Worm (Caenorhabditis elegans) whole organism, mixed stage, embryonic: Measurements from ENCODE around the gene Y116F11B.2.
A peak's percentile ranks its signal among the peaks of the same experiment; 100 is the strongest.

Source experiments
- M03D4.4 ChIP-seq: sonication (generic microtip); optimal IDR thresholded peaks from 2 replicates; lab custom pipeline; 2017; ENCODE audit warnings: mild to moderate bottlenecking, missing genetic modification characterization, missing compliant biosample characterization
- bed-3 ChIP-seq: fragments of 200-800 bp; sonication (Bioruptor generic); optimal IDR thresholded peaks from 3 replicates; lab custom pipeline; 2018; ENCODE audit warnings: mild to moderate bottlenecking, missing genetic modification characterization, moderate library complexity, missing compliant biosample characterization
- blmp-1 ChIP-seq: fragments of 150-350 bp; optimal IDR thresholded peaks from 2 replicates; lab custom pipeline; 2014; ENCODE audit warnings: missing biosample characterization, missing genetic modification characterization
- ceh-39 ChIP-seq: fragments of 150-350 bp; optimal IDR thresholded peaks from 2 replicates; lab custom pipeline; 2014; ENCODE audit warnings: missing biosample characterization, missing genetic modification characterization
- ceh-43 ChIP-seq: fragments of 200-800 bp; sonication (Bioruptor generic); optimal IDR thresholded peaks from 2 replicates; lab custom pipeline; 2018; ENCODE audit warnings: mild to moderate bottlenecking, missing genetic modification characterization, moderate library complexity, missing compliant biosample characterization
- ceh-83 ChIP-seq: fragments of 200-800 bp; sonication (Bioruptor generic); optimal IDR thresholded peaks from 2 replicates; lab custom pipeline; 2018; ENCODE audit warnings: mild to moderate bottlenecking, missing genetic modification characterization, missing compliant biosample characterization
- ces-1 ChIP-seq: fragments of 150-350 bp; optimal IDR thresholded peaks from 2 replicates; lab custom pipeline; 2014; ENCODE audit warnings: missing biosample characterization, missing genetic modification reagents, missing genetic modification characterization
- cnd-1 ChIP-seq: fragments of 200-800 bp; sonication (Bioruptor generic); optimal IDR thresholded peaks from 2 replicates; lab custom pipeline; 2018; ENCODE audit warnings: mild to moderate bottlenecking, missing genetic modification characterization, missing compliant biosample characterization
- elt-1 ChIP-seq: sonication (generic microtip); optimal IDR thresholded peaks from 2 replicates; lab custom pipeline; 2017; ENCODE audit warnings: missing genetic modification characterization, mild to moderate bottlenecking, missing compliant biosample characterization, antibody characterized with exemption, moderate library complexity, borderline replicate concordance; ENCODE audit not compliant: insufficient read depth
- elt-3 ChIP-seq: fragments of 150-350 bp; optimal IDR thresholded peaks from 2 replicates; lab custom pipeline; 2014; ENCODE audit warnings: missing biosample characterization, missing genetic modification characterization
- flh-1 ChIP-seq: fragments of 200-800 bp; sonication (Bioruptor generic); optimal IDR thresholded peaks from 2 replicates; lab custom pipeline; 2018; ENCODE audit warnings: mild to moderate bottlenecking, missing genetic modification characterization, moderate library complexity, missing compliant biosample characterization
- ham-2 ChIP-seq: fragments of 200-800 bp; sonication (Bioruptor generic); optimal IDR thresholded peaks from 2 replicates; lab custom pipeline; 2018; ENCODE audit warnings: mild to moderate bottlenecking, missing genetic modification characterization, missing compliant biosample characterization
- hlh-1 ChIP-seq: fragments of 150-350 bp; optimal IDR thresholded peaks from 2 replicates; lab custom pipeline; 2014; ENCODE audit warnings: missing biosample characterization, missing genetic modification reagents, missing genetic modification characterization
- lin-13 ChIP-seq: fragments of 150-350 bp; optimal IDR thresholded peaks from 2 replicates; lab custom pipeline; 2014; ENCODE audit warnings: missing biosample characterization, missing genetic modification characterization
- lin-32 ChIP-seq: fragments of 200-800 bp; sonication (Bioruptor generic); optimal IDR thresholded peaks from 2 replicates; lab custom pipeline; 2018; ENCODE audit warnings: mild to moderate bottlenecking, missing genetic modification characterization, missing compliant biosample characterization
- mep-1 ChIP-seq: fragments of 150-350 bp; optimal IDR thresholded peaks from 2 replicates; lab custom pipeline; 2017; ENCODE audit warnings: missing biosample characterization, missing genetic modification reagents, missing genetic modification characterization, inconsistent platforms
- nhr-2 ChIP-seq: fragments of 150-350 bp; optimal IDR thresholded peaks from 2 replicates; lab custom pipeline; 2014; ENCODE audit warnings: missing biosample characterization, missing genetic modification characterization
- nhr-237 ChIP-seq: fragments of 150-350 bp; optimal IDR thresholded peaks from 2 replicates; lab custom pipeline; 2014; ENCODE audit warnings: missing biosample characterization, missing genetic modification characterization
- nhr-28 ChIP-seq: fragments of 150-350 bp; optimal IDR thresholded peaks from 2 replicates; lab custom pipeline; 2014; ENCODE audit warnings: missing biosample characterization, missing genetic modification characterization
- nhr-76 ChIP-seq: sonication (generic microtip); optimal IDR thresholded peaks from 2 replicates; lab custom pipeline; 2017; ENCODE audit warnings: missing biosample characterization, missing genetic modification characterization
- pha-4 ChIP-seq: fragments of 150-350 bp; optimal IDR thresholded peaks from 2 replicates; lab custom pipeline; 2018; ENCODE audit warnings: missing biosample characterization, missing genetic modification reagents, missing genetic modification characterization
- sem-2 ChIP-seq: fragments of 200-800 bp; sonication (Bioruptor generic); optimal IDR thresholded peaks from 2 replicates; lab custom pipeline; 2018; ENCODE audit warnings: mild to moderate bottlenecking, missing genetic modification characterization, missing compliant biosample characterization
- snpc-4 ChIP-seq: fragments of 150-350 bp; optimal IDR thresholded peaks from 2 replicates; lab custom pipeline; 2014; ENCODE audit warnings: missing biosample characterization, missing genetic modification characterization
- sptf-1 ChIP-seq: sonication (generic microtip); optimal IDR thresholded peaks from 2 replicates; lab custom pipeline; 2017; ENCODE audit warnings: mild to moderate bottlenecking, missing genetic modification characterization, moderate library complexity, missing compliant biosample characterization
- tbx-8 ChIP-seq: fragments of 200-800 bp; sonication (Bioruptor generic); optimal IDR thresholded peaks from 2 replicates; lab custom pipeline; 2018; ENCODE audit warnings: mild to moderate bottlenecking, missing genetic modification characterization, moderate library complexity, missing compliant biosample characterization
- unc-120 ChIP-seq: sonication (generic microtip); optimal IDR thresholded peaks from 2 replicates; lab custom pipeline; 2017; ENCODE audit warnings: missing genetic modification characterization, missing compliant biosample characterization; ENCODE audit not compliant: poor library complexity, severe bottlenecking
- unc-39 ChIP-seq: fragments of 150-350 bp; optimal IDR thresholded peaks from 2 replicates; lab custom pipeline; 2014; ENCODE audit warnings: missing biosample characterization, missing genetic modification characterization
- unc-62 ChIP-seq: fragments of 150-350 bp; optimal IDR thresholded peaks from 2 replicates; lab custom pipeline; 2014; ENCODE audit warnings: missing biosample characterization, missing genetic modification reagents, missing genetic modification characterization
- zip-8 ChIP-seq: fragments of 150-350 bp; optimal IDR thresholded peaks from 2 replicates; lab custom pipeline; 2014; ENCODE audit warnings: missing biosample characterization, missing genetic modification characterization
- ztf-11 ChIP-seq: fragments of 150-350 bp; optimal IDR thresholded peaks from 2 replicates; lab custom pipeline; 2014; ENCODE audit warnings: missing biosample characterization, missing genetic modification characterization

The Y116F11B.2 gene

DNA sequence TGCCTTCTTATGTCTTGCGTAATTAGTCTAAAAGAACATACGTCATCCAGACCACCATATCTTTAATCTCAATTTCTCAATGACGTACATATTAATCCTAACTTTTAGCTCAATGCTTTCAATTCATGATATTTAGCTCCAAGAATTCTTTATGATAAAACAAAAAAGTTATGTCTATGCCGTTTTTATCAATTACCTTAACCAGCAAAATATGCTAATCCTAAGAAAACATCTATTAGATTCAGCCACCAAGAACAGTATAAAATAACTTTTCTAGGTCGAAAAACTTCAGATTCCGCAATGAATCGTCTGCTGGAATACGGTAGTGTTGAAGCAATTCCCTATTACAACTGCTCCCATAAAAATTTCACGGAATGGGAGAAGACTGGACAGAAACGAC lies 17.1 kb downstream of the Y116F11B.2 start, which contains the start of gene srt-45:
Gene srt-45 (plus strand): TSS at position 301 of the 400 bp plus-strand sequence.
- TF ChIP-seq zip-8 (tag; lab: Kevin White, UChicago) (peak; percentile 11), elt-3 (tag; lab: Kevin White, UChicago) (no peak), tbx-8 (GFP tag; lab: Kevin White, UChicago) (no peak)

DNA sequence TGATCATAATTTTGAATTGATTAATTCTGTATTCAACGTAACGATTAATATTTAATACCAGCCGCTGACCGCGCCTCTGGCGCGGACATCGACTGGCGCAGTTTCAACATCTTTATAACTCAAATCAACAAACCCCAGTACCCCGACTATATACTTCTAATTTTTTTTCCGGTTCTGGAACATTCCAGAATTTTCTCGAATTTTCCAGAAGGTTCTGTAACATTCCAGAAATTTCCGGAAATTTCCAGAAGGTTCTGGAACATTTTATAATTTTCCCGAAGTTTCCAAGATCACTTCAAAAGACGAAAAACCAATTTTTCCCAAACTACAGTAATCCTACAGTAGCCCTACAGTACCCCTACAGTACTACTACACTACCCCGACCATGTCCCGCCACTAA lies 21.7 kb downstream of the Y116F11B.2 start:
- TF ChIP-seq sptf-1 (tag; lab: Kevin White, UChicago) (no peak), blmp-1 (no peak), nhr-2 (tag; lab: Kevin White, UChicago) (no peak), elt-3 (tag; lab: Kevin White, UChicago) (no peak), ceh-43 (GFP tag; lab: Kevin White, UChicago) (no peak), lin-13 (tag; lab: Kevin White, UChicago) (no peak), M03D4.4 (tag; lab: Kevin White, UChicago) (no peak), ceh-83 (GFP tag; lab: Kevin White, UChicago) (no peak), lin-32 (GFP tag; lab: Kevin White, UChicago) (no peak), cnd-1 (tag; lab: Kevin White, UChicago) (no peak), hlh-1 (tag; lab: Kevin White, UChicago) (no peak), snpc-4 (tag; lab: Kevin White, UChicago) (no peak), nhr-76 (no peak), mep-1 (tag; lab: Kevin White, UChicago) (no peak), ceh-39 (tag; lab: Kevin White, UChicago) (no peak), nhr-28 (no peak), zip-8 (tag; lab: Kevin White, UChicago) (no peak), ztf-11 (tag; lab: Kevin White, UChicago) (no peak), ces-1 (GFP tag; lab: Kevin White, UChicago) (no peak), bed-3 (GFP tag; lab: Kevin White, UChicago) (no peak)

DNA sequence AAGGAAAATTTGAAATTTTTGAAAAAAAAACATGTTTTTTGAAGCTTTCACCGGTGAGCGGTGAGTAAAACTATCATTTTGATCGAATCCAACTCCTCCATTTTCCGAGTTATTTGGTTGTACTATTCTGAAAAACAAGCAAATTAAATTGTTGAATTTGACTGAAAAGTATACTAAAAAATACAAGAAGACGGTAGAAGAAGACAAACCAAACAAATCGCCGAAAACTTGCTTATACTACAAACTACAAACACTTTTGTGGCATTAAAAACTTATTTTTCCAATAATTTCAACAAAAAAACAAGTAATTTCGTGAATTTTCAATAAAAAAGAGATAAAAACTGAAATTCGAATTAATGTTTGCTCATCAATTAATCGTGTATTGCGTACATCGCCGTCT lies 22.3 kb downstream of the Y116F11B.2 start, which contains the start of gene fbxa-194:
Gene fbxa-194 (minus strand): TSS at position 101 of the 400 bp plus-strand sequence.
- TF ChIP-seq elt-3 (tag; lab: Kevin White, UChicago) (no peak), cnd-1 (tag; lab: Kevin White, UChicago) (no peak), nhr-237 (tag; lab: Kevin White, UChicago) (no peak), flh-1 (GFP tag; lab: Kevin White, UChicago) (no peak), ham-2 (GFP tag; lab: Kevin White, UChicago) (no peak), blmp-1 (no peak), nhr-76 (no peak), lin-13 (tag; lab: Kevin White, UChicago) (no peak), bed-3 (GFP tag; lab: Kevin White, UChicago) (no peak), unc-39 (tag; lab: Kevin White, UChicago) (no peak), zip-8 (tag; lab: Kevin White, UChicago) (no peak), snpc-4 (tag; lab: Kevin White, UChicago) (no peak), hlh-1 (tag; lab: Kevin White, UChicago) (no peak), tbx-8 (GFP tag; lab: Kevin White, UChicago) (no peak), mep-1 (tag; lab: Kevin White, UChicago) (no peak), sem-2 (GFP tag; lab: Kevin White, UChicago) (no peak), elt-1 (tag; lab: Kevin White, UChicago) (no peak), nhr-2 (tag; lab: Kevin White, UChicago) (no peak), ceh-43 (GFP tag; lab: Kevin White, UChicago) (no peak), unc-120 (tag; lab: Kevin White, UChicago) (no peak)

DNA sequence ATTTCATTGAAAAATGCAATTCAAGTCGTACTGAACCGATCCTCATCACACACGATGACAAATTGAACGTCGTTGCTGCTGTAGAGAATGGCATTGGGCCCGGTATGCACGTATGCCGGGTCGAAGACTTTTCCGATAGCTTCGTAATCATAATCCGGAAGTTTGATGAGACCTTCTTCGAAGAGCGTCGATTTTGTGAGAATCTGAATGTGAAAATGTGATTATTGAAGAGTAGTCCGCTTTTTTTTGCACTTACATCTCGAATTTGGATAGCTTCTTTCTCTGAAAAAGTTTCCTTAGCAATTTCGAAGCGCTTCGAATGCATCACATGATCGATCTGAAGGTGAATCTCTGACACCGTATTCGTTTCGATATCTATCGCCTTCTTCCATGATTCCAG lies 23.7 kb downstream of the Y116F11B.2 start, which contains the start of gene fbxa-118:
Gene fbxa-118 (minus strand): TSS at position 101 of the 400 bp plus-strand sequence.
- no peak for TF ChIP-seq ceh-39 (tag; lab: Kevin White, UChicago)

DNA sequence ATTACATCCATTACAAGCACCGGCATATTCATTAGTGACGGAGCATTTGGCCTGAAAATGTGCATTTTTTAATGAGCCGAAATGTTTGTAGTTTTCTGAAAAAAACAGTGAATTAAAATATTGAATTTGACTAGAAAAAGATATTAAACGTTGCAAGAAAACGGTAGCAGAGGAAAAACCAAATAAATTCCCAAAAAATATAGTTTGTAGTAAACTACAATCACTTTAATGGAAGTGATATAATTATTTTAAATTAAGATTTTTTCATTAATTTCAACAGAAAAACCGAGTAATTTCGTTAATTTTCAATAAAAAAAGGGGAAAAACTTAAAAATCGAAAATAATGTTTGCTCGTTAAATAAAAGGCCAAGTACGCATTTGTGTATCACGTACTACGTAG lies 29.3 kb downstream of the Y116F11B.2 start, which contains the start of gene M162.15:
Gene M162.15 (minus strand): TSS at position 101 of the 400 bp plus-strand sequence.
- TF ChIP-seq M03D4.4 (tag; lab: Kevin White, UChicago), result no peak
- no peak for TF ChIP-seq pha-4 (tag; lab: Kevin White, UChicago)
- no peak for TF ChIP-seq nhr-2 (tag; lab: Kevin White, UChicago)
- TF ChIP-seq unc-62, result no peak
- TF ChIP-seq ces-1 (GFP tag; lab: Kevin White, UChicago), result no peak
- no peak for TF ChIP-seq flh-1 (GFP tag; lab: Kevin White, UChicago)
- no peak for TF ChIP-seq ceh-43 (GFP tag; lab: Kevin White, UChicago)
- no peak for TF ChIP-seq nhr-237 (tag; lab: Kevin White, UChicago)
